Worm (Caenorhabditis elegans): ENCODE data around the gene eat-3.

The eat-3 gene

ce11 chrII:9291632-9292031 is 33.0 kb upstream of the eat-3 start, which contains the start of gene acs-7:
Gene acs-7, plus strand, starts transcription at chrII:9292017.
- TF ChIP-seq aly-1 (tag; optimal IDR thresholded peaks at IDR 0.05) = no peak
- TF ChIP-seq hmbx-1 (tag; optimal IDR thresholded peaks at IDR 0.05) = no peak
- TF ChIP-seq scrt-1 (GFP tag; IDR thresholded peaks at IDR 0.05) = no peak
- TF ChIP-seq ceh-13 (GFP tag; optimal IDR thresholded peaks at IDR 0.05) = no peak
- no peak for TF ChIP-seq tra-4 (tag; optimal IDR thresholded peaks at IDR 0.05)
- TF ChIP-seq B0310.2 (tag; optimal IDR thresholded peaks at IDR 0.05) = no peak
- TF ChIP-seq F13C5.2 (tag; optimal IDR thresholded peaks at IDR 0.05) = no peak

ce11 chrII:9295678-9296077 is 29.0 kb upstream of the eat-3 start, which contains the start of gene C01G6.9:
Gene C01G6.9, minus strand, starts transcription at chrII:9295818.
- no peak for TF ChIP-seq ets-7 (tag; optimal IDR thresholded peaks at IDR 0.05)
- no peak for TF ChIP-seq ceh-13 (GFP tag; optimal IDR thresholded peaks at IDR 0.05)
- TF ChIP-seq tbx-37 (GFP tag; conservative IDR thresholded peaks at IDR 0.05) = no peak
- TF ChIP-seq sea-1 (GFP tag; conservative IDR thresholded peaks at IDR 0.05) = no peak
- TF ChIP-seq F13C5.2 (tag; optimal IDR thresholded peaks at IDR 0.05) = no peak

- TF ChIP-seq scrt-1 (GFP tag; IDR thresholded peaks at IDR 0.05) = no peak
- TF ChIP-seq pes-1 (GFP tag; IDR thresholded peaks at IDR 0.05) = no peak
- TF ChIP-seq hmbx-1 (tag; optimal IDR thresholded peaks at IDR 0.05) = no peak
- TF ChIP-seq ceh-36 (tag; optimal IDR thresholded peaks at IDR 0.05) = no peak
- TF ChIP-seq ama-1 (optimal IDR thresholded peaks at IDR 0.05) = no peak
- TF ChIP-seq hmg-4 (GFP tag; optimal IDR thresholded peaks at IDR 0.05) = no peak
- no peak for TF ChIP-seq F13C5.2 (tag; optimal IDR thresholded peaks at IDR 0.05)
- no peak for TF ChIP-seq hnd-1 (tag; optimal IDR thresholded peaks at IDR 0.05)
- no peak for TF ChIP-seq sea-1 (GFP tag; conservative IDR thresholded peaks at IDR 0.05)
- TF ChIP-seq aly-1 (tag; optimal IDR thresholded peaks at IDR 0.05) = no peak
- TF ChIP-seq flt-1 (GFP tag; IDR thresholded peaks at IDR 0.05) = no peak
- TF ChIP-seq ets-7 (tag; optimal IDR thresholded peaks at IDR 0.05) = no peak
- no peak for TF ChIP-seq ceh-13 (GFP tag; optimal IDR thresholded peaks at IDR 0.05)
- TF ChIP-seq B0310.2 (tag; optimal IDR thresholded peaks at IDR 0.05) = no peak
- no peak for TF ChIP-seq tbx-37 (GFP tag; conservative IDR thresholded peaks at IDR 0.05)
- no peak for TF ChIP-seq tra-4 (tag; optimal IDR thresholded peaks at IDR 0.05)
Measured at ce11 chrII:9299679-9300078, 25.0 kb upstream of the eat-3 start.

- no peak for TF ChIP-seq tbx-37 (GFP tag; conservative IDR thresholded peaks at IDR 0.05)
- TF ChIP-seq hmbx-1 (tag; optimal IDR thresholded peaks at IDR 0.05) = peak; percentile 6
- no peak for TF ChIP-seq tra-4 (tag; optimal IDR thresholded peaks at IDR 0.05)
- no peak for TF ChIP-seq aly-1 (tag; optimal IDR thresholded peaks at IDR 0.05)
- TF ChIP-seq ama-1 (optimal IDR thresholded peaks at IDR 0.05) = no peak
Measured at ce11 chrII:9301065-9301464, 23.6 kb upstream of the eat-3 start.

ce11 chrII:9303545-9303944 is 21.1 kb upstream of the eat-3 start:
- TF ChIP-seq tbx-37 (GFP tag; conservative IDR thresholded peaks at IDR 0.05) (no peak), flt-1 (GFP tag; IDR thresholded peaks at IDR 0.05) (no peak), ceh-36 (tag; optimal IDR thresholded peaks at IDR 0.05) (no peak), hnd-1 (tag; optimal IDR thresholded peaks at IDR 0.05) (no peak), ceh-13 (GFP tag; optimal IDR thresholded peaks at IDR 0.05) (no peak), pes-1 (GFP tag; IDR thresholded peaks at IDR 0.05) (no peak), sea-1 (GFP tag; conservative IDR thresholded peaks at IDR 0.05) (no peak), hmbx-1 (tag; optimal IDR thresholded peaks at IDR 0.05) (no peak), tbx-11 (GFP tag; IDR thresholded peaks at IDR 0.05) (no peak), hmg-4 (GFP tag; optimal IDR thresholded peaks at IDR 0.05) (no peak), B0310.2 (tag; optimal IDR thresholded peaks at IDR 0.05) (no peak), ets-7 (tag; optimal IDR thresholded peaks at IDR 0.05) (no peak), aly-1 (tag; optimal IDR thresholded peaks at IDR 0.05) (no peak), tra-4 (tag; optimal IDR thresholded peaks at IDR 0.05) (no peak), ama-1 (optimal IDR thresholded peaks at IDR 0.05) (no peak)

ce11 chrII:9304849-9305248 is 19.8 kb upstream of the eat-3 start:
- TF ChIP-seq pes-1 (GFP tag; IDR thresholded peaks at IDR 0.05) (no peak), aly-1 (tag; optimal IDR thresholded peaks at IDR 0.05) (no peak), sea-1 (GFP tag; conservative IDR thresholded peaks at IDR 0.05) (no peak), ets-7 (tag; optimal IDR thresholded peaks at IDR 0.05) (no peak), ama-1 (optimal IDR thresholded peaks at IDR 0.05) (no peak), tbx-37 (GFP tag; conservative IDR thresholded peaks at IDR 0.05) (no peak), hmbx-1 (tag; optimal IDR thresholded peaks at IDR 0.05) (no peak), ceh-13 (GFP tag; optimal IDR thresholded peaks at IDR 0.05) (no peak), scrt-1 (GFP tag; IDR thresholded peaks at IDR 0.05) (no peak), hmg-4 (GFP tag; optimal IDR thresholded peaks at IDR 0.05) (no peak), flt-1 (GFP tag; IDR thresholded peaks at IDR 0.05) (no peak), hnd-1 (tag; optimal IDR thresholded peaks at IDR 0.05) (no peak), ceh-36 (tag; optimal IDR thresholded peaks at IDR 0.05) (no peak), B0310.2 (tag; optimal IDR thresholded peaks at IDR 0.05) (no peak), F13C5.2 (tag; optimal IDR thresholded peaks at IDR 0.05) (no peak), tra-4 (tag; optimal IDR thresholded peaks at IDR 0.05) (no peak), tbx-11 (GFP tag; IDR thresholded peaks at IDR 0.05) (no peak)

ce11 chrII:9305575-9305974 is 19.1 kb upstream of the eat-3 start:
- TF ChIP-seq tra-4 (tag; optimal IDR thresholded peaks at IDR 0.05) (no peak), tbx-37 (GFP tag; conservative IDR thresholded peaks at IDR 0.05) (no peak), ceh-36 (tag; optimal IDR thresholded peaks at IDR 0.05) (no peak)

- TF ChIP-seq ama-1 (optimal IDR thresholded peaks at IDR 0.05) = no peak
- no peak for TF ChIP-seq hnd-1 (tag; optimal IDR thresholded peaks at IDR 0.05)
- TF ChIP-seq ceh-13 (GFP tag; optimal IDR thresholded peaks at IDR 0.05) = no peak
- TF ChIP-seq hmbx-1 (tag; optimal IDR thresholded peaks at IDR 0.05) = no peak
Measured at ce11 chrII:9306835-9307234, 17.8 kb upstream of the eat-3 start.
